Fruit fly (Drosophila melanogaster) whole organism, prepupa: ENCODE results near the gene Naa20B.

ENCODE experiments used
- CG16779 ChIP-seq: fragments of 200-800 bp; sonication (Bioruptor generic); optimal IDR thresholded peaks from 3 replicates; lab custom pipeline; 2017; ENCODE audit warnings: missing biosample characterization, mild to moderate bottlenecking, missing genetic modification characterization
- CG3919 ChIP-seq: fragments of 200-800 bp; sonication (Bioruptor generic); optimal IDR thresholded peaks from 3 replicates; lab custom pipeline; 2016; ENCODE audit warnings: missing biosample characterization, missing genetic modification characterization
- CG6854 ChIP-seq: fragments of 200-800 bp; sonication (Bioruptor generic); optimal IDR thresholded peaks from 2 replicates; lab custom pipeline; 2017; ENCODE audit warnings: missing biosample characterization, mild to moderate bottlenecking, missing genetic modification characterization
- Eip93F ChIP-seq: fragments of 200-800 bp; sonication (Bioruptor generic); optimal IDR thresholded peaks from 2 replicates; lab custom pipeline; 2016; ENCODE audit warnings: missing biosample characterization, mild to moderate bottlenecking, missing genetic modification characterization
- Ets96B ChIP-seq: fragments of 200-800 bp; optimal IDR thresholded peaks from 2 replicates; lab custom pipeline; 2019; ENCODE audit warnings: missing biosample characterization, mild to moderate bottlenecking, missing genetic modification characterization, moderate library complexity
- Gug ChIP-seq: fragments of 200-800 bp; sonication (Bioruptor generic); IDR thresholded peaks from 2 replicates; pipeline ENCODE4 v1.3.6; 2022; ENCODE audit warnings: missing biosample characterization, missing genetic modification characterization
- Hr38 ChIP-seq: sonication (Bioruptor generic); optimal IDR thresholded peaks from 2 replicates; lab custom pipeline; 2016; ENCODE audit warnings: missing biosample characterization, missing genetic modification characterization
- Lpt ChIP-seq: fragments of 200-800 bp; sonication (Bioruptor generic); optimal IDR thresholded peaks from 3 replicates; lab custom pipeline; 2016; ENCODE audit warnings: missing biosample characterization, missing genetic modification characterization
- Met ChIP-seq: fragments of 200-800 bp; sonication (Bioruptor generic); optimal IDR thresholded peaks from 3 replicates; lab custom pipeline; 2016; ENCODE audit warnings: missing biosample characterization, missing genetic modification characterization
- OdsH ChIP-seq: fragments of 200-800 bp; sonication (Bioruptor generic); optimal IDR thresholded peaks from 3 replicates; lab custom pipeline; 2016; ENCODE audit warnings: missing biosample characterization, missing genetic modification characterization
- Sox14 ChIP-seq: fragments of 200-800 bp; sonication (Bioruptor generic); optimal IDR thresholded peaks from 3 replicates; lab custom pipeline; 2016; ENCODE audit warnings: missing biosample characterization, missing genetic modification characterization
- dac ChIP-seq: fragments of 200-800 bp; sonication (Bioruptor generic); optimal IDR thresholded peaks from 2 replicates; lab custom pipeline; 2017; ENCODE audit warnings: missing biosample characterization, mild to moderate bottlenecking, missing genetic modification characterization
- eg ChIP-seq: fragments of 200-800 bp; sonication (Bioruptor generic); IDR thresholded peaks from 3 replicates; pipeline ENCODE4 v1.3.6; 2022; ENCODE audit warnings: missing biosample characterization, missing genetic modification characterization
- svp ChIP-seq: fragments of 200-800 bp; sonication (Bioruptor generic); peaks from one replicate; lab custom pipeline; 2016; ENCODE audit warnings: missing biosample characterization, missing genetic modification characterization

DNA sequence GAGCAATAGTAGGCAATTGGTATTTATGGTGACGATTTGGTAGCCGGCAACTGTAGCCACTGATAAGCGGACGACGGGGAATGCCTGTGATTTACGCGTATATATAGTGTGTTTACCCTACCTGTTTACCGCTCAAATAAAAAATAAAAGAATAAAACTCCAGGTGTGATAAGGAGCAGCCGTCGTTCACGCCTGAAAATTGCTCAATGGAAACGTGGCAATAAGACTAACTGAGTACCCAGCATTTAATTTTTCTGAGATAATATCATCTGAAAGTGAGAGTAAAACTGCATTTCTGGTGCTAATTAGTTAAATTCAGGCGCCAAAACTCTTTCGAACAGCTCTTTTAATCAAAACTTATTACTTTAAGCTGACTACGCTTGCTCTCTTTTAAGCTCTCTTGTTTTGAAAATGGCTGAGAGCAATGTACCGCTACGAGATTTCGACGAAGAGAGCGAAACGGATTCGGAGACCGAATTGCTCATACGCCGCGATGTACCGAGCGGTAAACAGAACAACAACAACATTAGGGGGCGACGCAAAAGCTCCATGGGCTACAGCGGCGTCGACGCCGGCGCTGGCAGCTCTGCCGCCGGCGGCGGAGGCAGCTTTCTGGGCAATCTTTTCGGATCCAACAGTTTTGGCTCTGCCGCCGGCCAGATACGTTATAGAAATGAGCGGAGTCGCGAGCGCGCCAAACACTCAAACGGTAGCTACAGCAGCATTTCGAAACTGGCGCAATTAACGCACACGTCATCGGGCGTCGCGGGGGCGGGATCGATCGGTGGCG is 33.2 kb downstream of the Naa20B start:
- TF ChIP-seq Eip93F (GFP tag; lab: Kevin White, UChicago) (no peak), Lpt (GFP tag; lab: Kevin White, UChicago) (peak; percentile 22), Ets96B (no peak), svp (GFP tag; lab: Kevin White, UChicago) (no peak), Gug (GFP tag; lab: Robert Waterston, UW) (no peak), OdsH (peak; percentile 8), Hr38 (GFP tag; lab: Kevin White, UChicago) (no peak), CG6854 (GFP tag; lab: Kevin White, UChicago) (peak; percentile 61), dac (GFP tag; lab: Kevin White, UChicago) (no peak), Sox14 (GFP tag; lab: Kevin White, UChicago) (no peak), Met (peak; percentile 38), eg (GFP tag; lab: Robert Waterston, UW) (peak; percentile 62; the same call in 2 of the 3 replicates), CG3919 (GFP tag; lab: Kevin White, UChicago) (no peak), CG16779 (tag; lab: Kevin White, UChicago) (no peak)
